Worm (Caenorhabditis elegans): Measurements from ENCODE around the gene nrde-1.

The nrde-1 gene

DNA sequence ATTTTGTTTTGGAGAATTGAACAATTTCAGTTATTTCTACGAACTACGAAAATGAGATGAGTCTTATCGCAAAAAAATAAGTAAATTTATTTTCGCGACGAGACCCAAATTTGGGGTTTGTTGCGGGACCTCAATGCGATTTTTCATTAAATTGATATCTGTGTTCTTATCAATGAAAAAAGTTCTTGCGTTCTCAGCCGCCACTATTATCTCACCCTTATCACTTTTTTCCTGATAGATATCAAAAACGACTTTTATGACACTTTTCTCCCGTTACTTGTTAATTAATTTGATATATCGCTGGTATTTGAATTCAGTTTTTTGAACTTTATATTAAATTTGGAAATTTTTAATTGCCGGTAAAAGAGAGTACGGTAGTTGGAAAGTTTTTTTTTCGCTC is 30.1 kb downstream of the nrde-1 start:
- TF ChIP-seq nhr-90 (tag; optimal IDR thresholded peaks at IDR 0.05; ENCODE audit: poor library complexity) (no peak), nhr-84 (tag; optimal IDR thresholded peaks at IDR 0.05) (no peak), jun-1 (tag; optimal IDR thresholded peaks at IDR 0.05) (no peak), snu-23 (GFP tag; optimal IDR thresholded peaks at IDR 0.05) (no peak), sup-37 (GFP tag; optimal IDR thresholded peaks at IDR 0.05) (no peak), pax-3 (tag; optimal IDR thresholded peaks at IDR 0.05) (no peak), nhr-237 (tag; optimal IDR thresholded peaks at IDR 0.05) (no peak), mep-1 (tag; optimal IDR thresholded peaks at IDR 0.05) (no peak)

DNA sequence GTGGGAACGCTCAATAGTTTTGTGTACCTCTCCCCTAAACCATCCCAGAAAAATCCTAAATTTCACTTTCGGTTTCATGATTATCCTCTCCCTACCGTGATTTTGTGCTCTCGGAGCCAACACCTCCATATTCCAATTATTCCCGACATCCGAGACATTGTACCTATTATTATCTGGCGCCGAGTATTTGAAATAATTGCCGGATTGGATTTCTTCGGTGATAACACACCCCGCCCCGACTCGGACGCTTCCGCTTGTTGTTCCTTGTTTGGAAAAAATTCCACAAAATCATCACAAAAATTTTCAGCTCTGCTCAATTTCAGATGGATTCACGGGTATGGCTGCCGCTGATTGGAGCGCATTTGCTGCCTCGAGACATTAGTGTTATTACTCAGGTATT is 31.9 kb downstream of the nrde-1 start, which contains the start of gene lin-48:
lin-48 (plus strand) TSS at position 301 of the 400 bp plus-strand sequence.
- TF ChIP-seq ztf-4 (tag; optimal IDR thresholded peaks at IDR 0.05): no peak
- no peak for TF ChIP-seq pag-3 (tag; optimal IDR thresholded peaks at IDR 0.05; ENCODE audit: borderline replicate concordance, insufficient read depth)
- TF ChIP-seq jun-1 (tag; optimal IDR thresholded peaks at IDR 0.05): no peak
- no peak for TF ChIP-seq lin-35 (GFP tag; optimal IDR thresholded peaks at IDR 0.05)
- TF ChIP-seq nhr-90 (tag; optimal IDR thresholded peaks at IDR 0.05; ENCODE audit: poor library complexity): no peak
- no peak for TF ChIP-seq skn-1 (tag; optimal IDR thresholded peaks at IDR 0.05)
- TF ChIP-seq lin-13 (GFP tag; optimal IDR thresholded peaks at IDR 0.05): no peak

DNA sequence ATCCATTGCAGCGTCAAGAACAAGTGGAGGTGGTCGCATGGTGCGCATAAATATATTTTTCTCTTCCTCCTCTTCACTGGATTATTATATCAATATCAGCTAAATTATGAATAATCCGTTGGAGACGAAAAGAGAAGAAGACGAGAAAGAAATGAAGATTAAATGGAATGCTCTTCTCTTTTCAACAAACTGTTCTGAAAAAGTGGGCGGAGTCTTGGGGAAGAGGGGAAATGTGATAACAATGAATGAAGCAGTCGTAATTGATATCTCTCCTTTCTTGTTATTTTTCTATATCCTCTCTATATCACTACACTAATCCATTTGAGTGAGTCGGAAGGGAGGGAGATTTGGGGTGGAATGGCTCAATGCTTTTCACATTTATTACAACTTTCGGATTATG is 46.0 kb downstream of the nrde-1 start, which contains the start of gene arcp-1:
arcp-1 (minus strand) TSS at position 101 of the 400 bp plus-strand sequence.
- no peak for TF ChIP-seq nhr-85 (tag)
- TF ChIP-seq fkh-4 (tag; optimal IDR thresholded peaks at IDR 0.05; ENCODE audit: borderline replicate concordance): no peak
- no peak for TF ChIP-seq Y116A8C.19 (tag; optimal IDR thresholded peaks at IDR 0.05; ENCODE audit: borderline replicate concordance)
- TF ChIP-seq dsc-1 (tag; optimal IDR thresholded peaks at IDR 0.05): peak; percentile 72
- no peak for TF ChIP-seq pag-3 (tag; optimal IDR thresholded peaks at IDR 0.05; ENCODE audit: borderline replicate concordance, insufficient read depth)
- peak; percentile 21 for TF ChIP-seq fkh-8 (tag; optimal IDR thresholded peaks at IDR 0.05)
- TF ChIP-seq irx-1 (tag; optimal IDR thresholded peaks at IDR 0.05): no peak
- no peak for TF ChIP-seq fkh-10 (GFP tag; optimal IDR thresholded peaks at IDR 0.05)
- peak; percentile 12 for TF ChIP-seq pax-3 (tag; optimal IDR thresholded peaks at IDR 0.05)

DNA sequence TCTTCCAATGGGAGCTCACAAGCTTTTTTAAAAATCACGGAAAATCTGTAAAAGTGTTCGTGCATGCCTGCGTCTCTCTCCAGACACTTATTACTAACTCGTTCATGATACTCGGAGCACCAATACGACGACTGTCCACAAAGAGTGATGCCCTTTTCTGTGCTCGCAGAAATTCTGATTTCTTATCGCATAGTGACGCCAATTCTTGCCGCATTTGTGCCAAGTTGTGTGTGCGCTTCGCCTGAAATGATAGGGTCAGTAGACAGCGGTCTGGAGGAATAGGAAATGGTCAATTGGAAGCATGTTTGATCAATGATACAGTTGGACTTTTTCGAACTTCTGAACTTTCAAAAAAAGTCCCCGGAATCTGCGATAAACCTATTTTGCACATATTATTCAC is 50.8 kb downstream of the nrde-1 start:
- no peak for TF ChIP-seq isw-1 (GFP tag; IDR thresholded peaks at IDR 0.05)
- TF ChIP-seq jun-1 (tag; optimal IDR thresholded peaks at IDR 0.05): no peak
- TF ChIP-seq nhr-76 (tag; optimal IDR thresholded peaks at IDR 0.05): no peak
- no peak for TF ChIP-seq sup-37 (GFP tag; optimal IDR thresholded peaks at IDR 0.05)
- peak in 1 of 2 experiments; percentile 27 for TF ChIP-seq lin-35 (GFP tag; optimal IDR thresholded peaks at IDR 0.05)
- no peak for TF ChIP-seq alr-1 (tag; optimal IDR thresholded peaks at IDR 0.05; ENCODE audit: borderline replicate concordance)
- TF ChIP-seq mab-9 (GFP tag; IDR thresholded peaks at IDR 0.05): no peak
- no peak for TF ChIP-seq efl-1 (optimal IDR thresholded peaks at IDR 0.05)
- peak in 1 of 2 experiments; percentile 67 for TF ChIP-seq efl-1 (GFP tag; optimal IDR thresholded peaks at IDR 0.05 in 1 of 2)
- TF ChIP-seq elt-2 (tag; optimal IDR thresholded peaks at IDR 0.05): peak; percentile 24
- TF ChIP-seq nhr-12 (tag; optimal IDR thresholded peaks at IDR 0.05): no peak

DNA sequence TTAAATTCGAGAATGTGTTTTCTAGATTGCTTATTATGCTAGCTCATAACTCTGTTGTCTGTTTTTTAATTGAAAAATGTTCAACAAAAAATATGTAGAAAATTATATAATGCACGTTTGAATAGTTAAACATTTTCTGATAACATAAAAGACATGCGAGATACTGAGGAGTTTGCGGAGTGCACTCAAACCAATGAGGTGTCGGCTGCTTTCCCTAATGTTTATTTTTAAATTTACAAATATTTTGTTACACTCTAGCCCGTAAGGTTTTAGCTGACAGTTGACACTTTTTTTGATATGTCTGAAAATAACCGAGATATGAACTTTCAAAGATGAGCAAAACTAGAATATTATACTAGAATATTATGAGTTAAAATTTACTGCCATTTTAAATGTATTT is 51.3 kb downstream of the nrde-1 start:
- TF ChIP-seq snpc-4 (tag; optimal IDR thresholded peaks at IDR 0.05) (peak; percentile 0), unc-98 (GFP tag; IDR thresholded peaks at IDR 0.05) (no peak)

DNA sequence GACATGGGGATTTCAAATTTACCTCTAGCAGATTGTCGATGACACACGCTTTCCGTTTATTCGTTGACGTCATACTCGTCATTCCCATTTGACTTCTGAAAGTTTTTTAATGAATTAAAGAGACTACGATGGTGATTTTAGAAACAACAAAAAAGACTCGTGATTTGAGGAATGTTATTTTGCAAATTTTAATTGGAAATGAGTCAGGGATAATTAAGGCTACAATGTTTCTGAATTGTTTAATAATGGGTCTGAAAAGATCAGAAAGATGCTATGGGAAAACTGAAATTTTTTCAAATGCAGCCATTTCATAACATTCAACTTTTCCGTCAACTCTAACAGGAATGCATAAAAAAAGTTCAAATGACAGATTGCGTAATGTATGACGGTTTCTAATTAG is 52.2 kb downstream of the nrde-1 start, which contains the start of gene C44F1.1:
C44F1.1 (minus strand) TSS at position 101 of the 400 bp plus-strand sequence.
- no peak for TF ChIP-seq pax-3 (tag; optimal IDR thresholded peaks at IDR 0.05)
- peak; percentile 33 for TF ChIP-seq nhr-71 (tag; optimal IDR thresholded peaks at IDR 0.05)
- peak; percentile 14 for TF ChIP-seq fkh-8 (tag; optimal IDR thresholded peaks at IDR 0.05)
- TF ChIP-seq egl-27 (tag; optimal IDR thresholded peaks at IDR 0.05): no peak
- TF ChIP-seq hlh-4 (tag; optimal IDR thresholded peaks at IDR 0.05): no peak
- TF ChIP-seq ceh-8 (GFP tag; optimal IDR thresholded peaks at IDR 0.05): peak; percentile 88
